Worm (Caenorhabditis elegans) whole organism, L1 larva: ENCODE measurements around the gene D1086.9.

ENCODE experiments used
- alr-1 ChIP-seq: fragments of 200-800 bp; sonication (Bioruptor generic); optimal IDR thresholded peaks from 2 replicates; lab custom pipeline; 2018; ENCODE audit warnings: borderline replicate concordance, mild to moderate bottlenecking, missing genetic modification characterization, missing compliant biosample characterization
- hpl-2 ChIP-seq: fragments of 150-350 bp; optimal IDR thresholded peaks from 2 replicates; lab custom pipeline; 2014; ENCODE audit warnings: missing biosample characterization, missing genetic modification reagents, missing genetic modification characterization
- jun-1 ChIP-seq: fragments of 150-350 bp; optimal IDR thresholded peaks from 2 replicates; lab custom pipeline; 2014; ENCODE audit warnings: missing biosample characterization, missing genetic modification reagents, missing genetic modification characterization
- lin-13 ChIP-seq: fragments of 150-350 bp; optimal IDR thresholded peaks from 2 replicates; lab custom pipeline; 2014; ENCODE audit warnings: missing biosample characterization, missing genetic modification reagents, missing genetic modification characterization
- mdl-1 ChIP-seq, 2 experiments: fragments of 150-350 bp; optimal IDR thresholded peaks; 2 replicates each; lab custom pipeline; 2014 to 2017; ENCODE audit warnings: missing biosample characterization in 2 of 2, missing genetic modification characterization in 2 of 2, inconsistent platforms in 1 of 2
- nhr-76 ChIP-seq: sonication (generic microtip); optimal IDR thresholded peaks from 2 replicates; lab custom pipeline; 2017; ENCODE audit warnings: missing biosample characterization, missing genetic modification characterization
- nhr-84 ChIP-seq: sonication (generic microtip); optimal IDR thresholded peaks from 2 replicates; lab custom pipeline; 2017; ENCODE audit warnings: missing biosample characterization, missing genetic modification characterization
- nhr-90 ChIP-seq: sonication (generic microtip); optimal IDR thresholded peaks from 2 replicates; lab custom pipeline; 2016; ENCODE audit warnings: mild to moderate bottlenecking, missing genetic modification characterization, missing compliant biosample characterization; ENCODE audit not compliant: poor library complexity
- pqm-1 ChIP-seq: sonication (generic microtip); optimal IDR thresholded peaks from 3 replicates; lab custom pipeline; 2017; ENCODE audit warnings: missing biosample characterization, missing genetic modification characterization
- sox-4 ChIP-seq: sonication (generic microtip); optimal IDR thresholded peaks from 2 replicates; lab custom pipeline; 2016; ENCODE audit warnings: missing genetic modification characterization, missing compliant biosample characterization
- tbx-2 ChIP-seq: sonication (generic microtip); optimal IDR thresholded peaks from 2 replicates; lab custom pipeline; 2016; ENCODE audit warnings: missing genetic modification characterization, missing compliant biosample characterization
- zag-1 ChIP-seq: fragments of 150-350 bp; optimal IDR thresholded peaks from 2 replicates; lab custom pipeline; 2014; ENCODE audit warnings: missing biosample characterization, missing genetic modification characterization

ce11 chrV:14082453-14082852 lies 21.6 kb upstream of the D1086.9 start, which contains the start of gene D1086.10:
- TF ChIP-seq lin-13 (GFP tag; lab: Kevin White, UChicago) (no peak), jun-1 (tag; lab: Kevin White, UChicago) (no peak), nhr-76 (tag; lab: Kevin White, UChicago) (no peak), nhr-90 (no peak), mdl-1 (tag; optimal IDR thresholded peaks at IDR 0.05; lab: Kevin White, UChicago) (no peak), nhr-84 (tag; lab: Kevin White, UChicago) (no peak), zag-1 (tag; lab: Kevin White, UChicago) (no peak), hpl-2 (GFP tag; lab: Kevin White, UChicago) (no peak), alr-1 (tag; lab: Kevin White, UChicago) (no peak), sox-4 (no peak), tbx-2 (no peak), pqm-1 (no peak)
